Worm (Caenorhabditis elegans): ENCODE data around the gene C49F8.15.

ce11 chrX:13360632-13361031, 1.8 kb downstream of the C49F8.15 start:
- peak; percentile 84 for TF ChIP-seq elt-2 (tag; optimal IDR thresholded peaks at IDR 0.05)
- TF ChIP-seq elt-3 (tag; optimal IDR thresholded peaks at IDR 0.05): no peak
- TF ChIP-seq dpl-1 (GFP tag; optimal IDR thresholded peaks at IDR 0.05): no peak
- TF ChIP-seq pag-3 (tag; optimal IDR thresholded peaks at IDR 0.05; ENCODE audit: borderline replicate concordance, insufficient read depth): no peak
- TF ChIP-seq lin-39 (tag; optimal IDR thresholded peaks at IDR 0.05): no peak
- TF ChIP-seq lin-13 (GFP tag; optimal IDR thresholded peaks at IDR 0.05): no peak
- TF ChIP-seq ceh-82 (tag; optimal IDR thresholded peaks at IDR 0.05): no peak
